Worm (Caenorhabditis elegans) whole organism, mixed stage, embryonic: ENCODE results near the gene M03F8.5.

ENCODE experiments used
- M03D4.4 ChIP-seq: sonication (generic microtip); optimal IDR thresholded peaks from 2 replicates; lab custom pipeline; 2017; ENCODE audit warnings: mild to moderate bottlenecking, missing genetic modification characterization, missing compliant biosample characterization
- bed-3 ChIP-seq: fragments of 200-800 bp; sonication (Bioruptor generic); optimal IDR thresholded peaks from 3 replicates; lab custom pipeline; 2018; ENCODE audit warnings: mild to moderate bottlenecking, missing genetic modification characterization, moderate library complexity, missing compliant biosample characterization
- blmp-1 ChIP-seq: fragments of 150-350 bp; optimal IDR thresholded peaks from 2 replicates; lab custom pipeline; 2014; ENCODE audit warnings: missing biosample characterization, missing genetic modification characterization
- ceh-39 ChIP-seq: fragments of 150-350 bp; optimal IDR thresholded peaks from 2 replicates; lab custom pipeline; 2014; ENCODE audit warnings: missing biosample characterization, missing genetic modification characterization
- ceh-43 ChIP-seq: fragments of 200-800 bp; sonication (Bioruptor generic); optimal IDR thresholded peaks from 2 replicates; lab custom pipeline; 2018; ENCODE audit warnings: mild to moderate bottlenecking, missing genetic modification characterization, moderate library complexity, missing compliant biosample characterization
- ceh-83 ChIP-seq: fragments of 200-800 bp; sonication (Bioruptor generic); optimal IDR thresholded peaks from 2 replicates; lab custom pipeline; 2018; ENCODE audit warnings: mild to moderate bottlenecking, missing genetic modification characterization, missing compliant biosample characterization
- ces-1 ChIP-seq: fragments of 150-350 bp; optimal IDR thresholded peaks from 2 replicates; lab custom pipeline; 2014; ENCODE audit warnings: missing biosample characterization, missing genetic modification reagents, missing genetic modification characterization
- cnd-1 ChIP-seq: fragments of 200-800 bp; sonication (Bioruptor generic); optimal IDR thresholded peaks from 2 replicates; lab custom pipeline; 2018; ENCODE audit warnings: mild to moderate bottlenecking, missing genetic modification characterization, missing compliant biosample characterization
- drap-1 ChIP-seq: fragments of 200-800 bp; sonication (Bioruptor generic); optimal IDR thresholded peaks from 3 replicates; lab custom pipeline; 2018; ENCODE audit warnings: mild to moderate bottlenecking, missing genetic modification characterization, missing compliant biosample characterization
- elt-1 ChIP-seq: sonication (generic microtip); optimal IDR thresholded peaks from 2 replicates; lab custom pipeline; 2017; ENCODE audit warnings: missing genetic modification characterization, mild to moderate bottlenecking, missing compliant biosample characterization, antibody characterized with exemption, moderate library complexity, borderline replicate concordance; ENCODE audit not compliant: insufficient read depth
- flh-1 ChIP-seq: fragments of 200-800 bp; sonication (Bioruptor generic); optimal IDR thresholded peaks from 2 replicates; lab custom pipeline; 2018; ENCODE audit warnings: mild to moderate bottlenecking, missing genetic modification characterization, moderate library complexity, missing compliant biosample characterization
- hlh-1 ChIP-seq: fragments of 150-350 bp; optimal IDR thresholded peaks from 2 replicates; lab custom pipeline; 2014; ENCODE audit warnings: missing biosample characterization, missing genetic modification reagents, missing genetic modification characterization
- lin-13 ChIP-seq: fragments of 150-350 bp; optimal IDR thresholded peaks from 2 replicates; lab custom pipeline; 2014; ENCODE audit warnings: missing biosample characterization, missing genetic modification characterization
- lin-32 ChIP-seq: fragments of 200-800 bp; sonication (Bioruptor generic); optimal IDR thresholded peaks from 2 replicates; lab custom pipeline; 2018; ENCODE audit warnings: mild to moderate bottlenecking, missing genetic modification characterization, missing compliant biosample characterization
- lsy-2 ChIP-seq: fragments of 150-350 bp; optimal IDR thresholded peaks from 2 replicates; lab custom pipeline; 2014; ENCODE audit warnings: missing biosample characterization, missing genetic modification characterization
- mab-5 ChIP-seq: fragments of 150-350 bp; optimal IDR thresholded peaks from 2 replicates; lab custom pipeline; 2014; ENCODE audit warnings: missing biosample characterization, missing genetic modification characterization
- mep-1 ChIP-seq: fragments of 150-350 bp; optimal IDR thresholded peaks from 2 replicates; lab custom pipeline; 2017; ENCODE audit warnings: missing biosample characterization, missing genetic modification reagents, missing genetic modification characterization, inconsistent platforms
- mls-2 ChIP-seq: sonication (generic microtip); optimal IDR thresholded peaks from 2 replicates; lab custom pipeline; 2016; ENCODE audit warnings: mild to moderate bottlenecking, missing genetic modification characterization, moderate library complexity, missing compliant biosample characterization
- nhr-12 ChIP-seq: fragments of 150-350 bp; optimal IDR thresholded peaks from 2 replicates; lab custom pipeline; 2014; ENCODE audit warnings: missing biosample characterization, missing genetic modification characterization
- nhr-2 ChIP-seq: fragments of 150-350 bp; optimal IDR thresholded peaks from 2 replicates; lab custom pipeline; 2014; ENCODE audit warnings: missing biosample characterization, missing genetic modification characterization
- nhr-237 ChIP-seq: fragments of 150-350 bp; optimal IDR thresholded peaks from 2 replicates; lab custom pipeline; 2014; ENCODE audit warnings: missing biosample characterization, missing genetic modification characterization
- nhr-28 ChIP-seq: fragments of 150-350 bp; optimal IDR thresholded peaks from 2 replicates; lab custom pipeline; 2014; ENCODE audit warnings: missing biosample characterization, missing genetic modification characterization
- nhr-76 ChIP-seq: sonication (generic microtip); optimal IDR thresholded peaks from 2 replicates; lab custom pipeline; 2017; ENCODE audit warnings: missing biosample characterization, missing genetic modification characterization
- pha-4 ChIP-seq: fragments of 150-350 bp; optimal IDR thresholded peaks from 2 replicates; lab custom pipeline; 2018; ENCODE audit warnings: missing biosample characterization, missing genetic modification reagents, missing genetic modification characterization
- sem-2 ChIP-seq: fragments of 200-800 bp; sonication (Bioruptor generic); optimal IDR thresholded peaks from 2 replicates; lab custom pipeline; 2018; ENCODE audit warnings: mild to moderate bottlenecking, missing genetic modification characterization, missing compliant biosample characterization
- sptf-1 ChIP-seq: sonication (generic microtip); optimal IDR thresholded peaks from 2 replicates; lab custom pipeline; 2017; ENCODE audit warnings: mild to moderate bottlenecking, missing genetic modification characterization, moderate library complexity, missing compliant biosample characterization
- tbx-8 ChIP-seq: fragments of 200-800 bp; sonication (Bioruptor generic); optimal IDR thresholded peaks from 2 replicates; lab custom pipeline; 2018; ENCODE audit warnings: mild to moderate bottlenecking, missing genetic modification characterization, moderate library complexity, missing compliant biosample characterization
- unc-120 ChIP-seq: sonication (generic microtip); optimal IDR thresholded peaks from 2 replicates; lab custom pipeline; 2017; ENCODE audit warnings: missing genetic modification characterization, missing compliant biosample characterization; ENCODE audit not compliant: poor library complexity, severe bottlenecking
- unc-39 ChIP-seq: fragments of 150-350 bp; optimal IDR thresholded peaks from 2 replicates; lab custom pipeline; 2014; ENCODE audit warnings: missing biosample characterization, missing genetic modification characterization
- unc-62 ChIP-seq: fragments of 150-350 bp; optimal IDR thresholded peaks from 2 replicates; lab custom pipeline; 2014; ENCODE audit warnings: missing biosample characterization, missing genetic modification reagents, missing genetic modification characterization
- zip-8 ChIP-seq: fragments of 150-350 bp; optimal IDR thresholded peaks from 2 replicates; lab custom pipeline; 2014; ENCODE audit warnings: missing biosample characterization, missing genetic modification characterization
- ztf-11 ChIP-seq: fragments of 150-350 bp; optimal IDR thresholded peaks from 2 replicates; lab custom pipeline; 2014; ENCODE audit warnings: missing biosample characterization, missing genetic modification characterization

M03F8.5 gene

ce11 chrV:5953086-5953485, 16.5 kb upstream of the M03F8.5 start:
- TF ChIP-seq sptf-1 (no peak), blmp-1 (tag; lab: Kevin White, UChicago) (no peak), pha-4 (tag; lab: Kevin White, UChicago) (no peak), unc-120 (tag; lab: Kevin White, UChicago) (no peak), ceh-39 (tag; lab: Kevin White, UChicago) (no peak), bed-3 (GFP tag; lab: Kevin White, UChicago) (no peak), nhr-237 (tag; lab: Kevin White, UChicago) (no peak), mep-1 (no peak), ztf-11 (no peak)

- TF ChIP-seq lin-32 (GFP tag; lab: Kevin White, UChicago), result no peak
- TF ChIP-seq lsy-2, result no peak
- TF ChIP-seq nhr-12 (tag; lab: Kevin White, UChicago), result no peak
- TF ChIP-seq zip-8, result no peak
- TF ChIP-seq ceh-43 (GFP tag; lab: Kevin White, UChicago), result no peak
- no peak for TF ChIP-seq cnd-1 (tag; lab: Kevin White, UChicago)
- TF ChIP-seq bed-3 (GFP tag; lab: Kevin White, UChicago), result no peak
- TF ChIP-seq ces-1, result no peak
- TF ChIP-seq mab-5 (tag; lab: Kevin White, UChicago), result no peak
- TF ChIP-seq elt-1 (tag; lab: Kevin White, UChicago), result no peak
- TF ChIP-seq, all 35 proteins: peak for 0
Observed at ce11 chrV:5951133-5951532, 14.5 kb upstream of the M03F8.5 start, which contains the start of gene M03F8.1. Gene M03F8.1 (plus strand): TSS chrV:5951433.

ce11 chrV:5949674-5950149, 13.1 kb upstream of the M03F8.5 start:
- TF ChIP-seq sptf-1, result no peak
- no peak for TF ChIP-seq M03D4.4 (tag; lab: Kevin White, UChicago)
- TF ChIP-seq zip-8, result peak; percentile 99
- TF ChIP-seq elt-1 (tag; lab: Kevin White, UChicago), result peak; percentile 43

DNA sequence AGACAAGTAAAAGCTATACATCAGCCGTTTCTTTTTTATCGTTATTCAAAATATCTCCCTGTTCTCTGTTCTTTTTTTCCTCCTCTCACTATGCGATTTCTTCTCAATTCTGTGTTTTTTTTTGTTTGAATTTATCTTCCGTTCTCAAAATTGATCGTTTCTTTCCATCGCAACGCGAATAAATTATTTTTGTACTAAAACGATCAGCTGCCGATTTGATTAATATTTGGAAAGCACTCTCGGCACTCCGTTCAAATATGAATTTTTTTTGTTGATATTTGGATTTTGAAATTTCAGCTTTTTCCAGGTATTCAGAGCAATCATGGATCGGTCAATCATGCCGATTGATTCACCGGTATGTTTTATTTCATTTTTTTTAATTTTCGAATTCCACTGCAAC, 6.6 kb upstream of the M03F8.5 start, which contains the start of gene pst-1:
Gene pst-1, plus strand, starts transcription at position 301 of the 400 bp plus-strand sequence.
- TF ChIP-seq cnd-1 (tag; lab: Kevin White, UChicago) (no peak), drap-1 (GFP tag; lab: Kevin White, UChicago) (no peak), mls-2 (tag; lab: Kevin White, UChicago) (no peak), lsy-2 (no peak), elt-1 (tag; lab: Kevin White, UChicago) (no peak), mep-1 (no peak), lin-13 (no peak), lin-32 (GFP tag; lab: Kevin White, UChicago) (no peak), nhr-76 (tag; lab: Kevin White, UChicago) (no peak), tbx-8 (GFP tag; lab: Kevin White, UChicago) (no peak), unc-62 (GFP tag; lab: Kevin White, UChicago) (no peak), nhr-237 (tag; lab: Kevin White, UChicago) (no peak), hlh-1 (no peak), sptf-1 (no peak), unc-39 (tag; lab: Kevin White, UChicago) (no peak), ztf-11 (no peak), ceh-83 (GFP tag; lab: Kevin White, UChicago) (no peak)

DNA sequence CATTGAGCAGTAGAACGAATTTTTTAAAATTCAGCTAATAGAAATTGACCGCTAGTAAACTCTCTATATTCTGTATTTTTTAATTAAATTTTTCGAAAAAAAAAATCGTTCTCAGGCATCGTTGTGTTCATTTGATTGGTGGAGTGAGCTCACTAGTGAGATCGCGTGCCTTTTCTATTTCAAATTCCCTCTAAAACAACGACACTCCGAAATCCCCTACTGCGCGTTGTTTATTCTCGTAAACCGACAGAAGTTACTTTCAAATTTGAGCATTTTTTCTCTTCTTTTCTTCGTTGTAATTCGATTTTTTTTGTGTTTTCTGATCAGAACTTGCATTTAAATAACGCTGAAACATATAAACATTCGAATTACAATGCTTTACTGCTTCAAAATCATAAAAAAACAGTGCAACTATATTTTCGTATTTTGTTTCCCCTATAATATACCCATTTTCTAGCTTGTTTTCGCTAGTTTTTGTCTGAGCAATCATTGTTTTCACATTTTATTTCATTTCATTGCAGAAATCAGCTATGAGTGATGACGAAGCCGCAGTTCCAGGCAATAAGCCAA, 3.0 kb upstream of the M03F8.5 start, which contains the start of gene syf-3:
Gene syf-3, plus strand, starts transcription at position 520 of the 570 bp plus-strand sequence.
- no peak for TF ChIP-seq unc-62 (GFP tag; lab: Kevin White, UChicago)
- TF ChIP-seq blmp-1 (tag; lab: Kevin White, UChicago), result peak; percentile 6
- TF ChIP-seq elt-1 (tag; lab: Kevin White, UChicago), result no peak
- no peak for TF ChIP-seq flh-1 (GFP tag; lab: Kevin White, UChicago)
- no peak for TF ChIP-seq bed-3 (GFP tag; lab: Kevin White, UChicago)
- no peak for TF ChIP-seq tbx-8 (GFP tag; lab: Kevin White, UChicago)
- TF ChIP-seq ztf-11, result no peak
- TF ChIP-seq lsy-2, result peak; percentile 33
- peak; percentile 15 for TF ChIP-seq pha-4 (tag; lab: Kevin White, UChicago)
- peak; percentile 41 for TF ChIP-seq ces-1
- no peak for TF ChIP-seq nhr-28
- no peak for TF ChIP-seq zip-8
- no peak for TF ChIP-seq unc-39 (tag; lab: Kevin White, UChicago)
- TF ChIP-seq ceh-83 (GFP tag; lab: Kevin White, UChicago), result no peak
- no peak for TF ChIP-seq mab-5 (tag; lab: Kevin White, UChicago)
- TF ChIP-seq lin-32 (GFP tag; lab: Kevin White, UChicago), result no peak
- no peak for TF ChIP-seq nhr-2
- TF ChIP-seq sem-2 (GFP tag; lab: Kevin White, UChicago), result no peak
